Fruit fly (Drosophila melanogaster) whole organism, embryonic: ENCODE results near the gene erm.
A peak's percentile ranks its signal among the peaks of the same experiment; 100 is the strongest.

Experiments used
- Adf1 ChIP-seq: fragments of 200-800 bp; sonication (Bioruptor generic); IDR thresholded peaks from 2 replicates; pipeline ENCODE4 v1.3.6; 2022; ENCODE audit warnings: missing biosample characterization, missing genetic modification characterization
- Asciz ChIP-seq: fragments of 200-800 bp; sonication (Bioruptor generic); optimal IDR thresholded peaks from 2 replicates; lab custom pipeline; 2017; ENCODE audit warnings: missing biosample characterization, mild to moderate bottlenecking, missing genetic modification characterization, missing genetic modification reagents
- Atf3 ChIP-seq: fragments of 200-800 bp; sonication (Bioruptor generic); optimal IDR thresholded peaks from 3 replicates; lab custom pipeline; 2016; ENCODE audit warnings: missing biosample characterization, missing genetic modification characterization
- BEAF-32 ChIP-seq: fragments of 200-800 bp; sonication (Bioruptor generic); optimal IDR thresholded peaks from 3 replicates; lab custom pipeline; 2017; ENCODE audit warnings: missing biosample characterization, missing genetic modification characterization, mild to moderate bottlenecking, moderate library complexity, missing genetic modification reagents
- Bteb2 ChIP-seq: fragments of 200-800 bp; sonication (Bioruptor generic); optimal IDR thresholded peaks from 2 replicates; lab custom pipeline; 2016; ENCODE audit warnings: missing biosample characterization, missing genetic modification characterization
- CG10431 ChIP-seq: fragments of 200-800 bp; sonication (Bioruptor generic); optimal IDR thresholded peaks from 3 replicates; lab custom pipeline; 2018; ENCODE audit warnings: missing biosample characterization, mild to moderate bottlenecking, missing genetic modification characterization
- CG11695 ChIP-seq: fragments of 200-800 bp; sonication (Bioruptor generic); IDR thresholded peaks from 3 replicates; pipeline ENCODE4 v1.3.6; 2022; ENCODE audit warnings: missing biosample characterization, missing genetic modification characterization
- CG1233 ChIP-seq: fragments of 200-800 bp; sonication (Bioruptor generic); optimal IDR thresholded peaks from 4 replicates; lab custom pipeline; 2018; ENCODE audit warnings: missing biosample characterization, mild to moderate bottlenecking, missing genetic modification characterization
- CG1832 ChIP-seq: fragments of 200-800 bp; sonication (Bioruptor generic); optimal IDR thresholded peaks from 2 replicates; lab custom pipeline; 2017; ENCODE audit warnings: missing biosample characterization, mild to moderate bottlenecking, missing genetic modification characterization, inconsistent platforms
- CG2116 ChIP-seq: fragments of 200-800 bp; sonication (Bioruptor generic); optimal IDR thresholded peaks from 3 replicates; lab custom pipeline; 2018; ENCODE audit warnings: missing biosample characterization, mild to moderate bottlenecking, missing genetic modification characterization
- CG2120 ChIP-seq: fragments of 200-800 bp; sonication (Bioruptor generic); optimal IDR thresholded peaks from 3 replicates; lab custom pipeline; 2016; ENCODE audit warnings: missing biosample characterization, missing genetic modification characterization
- CG2129 ChIP-seq: fragments of 200-800 bp; sonication (Bioruptor generic); IDR thresholded peaks from 2 replicates; pipeline ENCODE4 v1.3.6; 2022; ENCODE audit warnings: missing biosample characterization, missing genetic modification characterization; ENCODE audit not compliant: partially characterized antibody
- CG30431 ChIP-seq: fragments of 200-800 bp; sonication (Bioruptor generic); optimal IDR thresholded peaks from 2 replicates; lab custom pipeline; 2017; ENCODE audit warnings: missing biosample characterization, missing genetic modification characterization
- CG32767 ChIP-seq: fragments of 200-800 bp; sonication (Bioruptor generic); IDR thresholded peaks from 2 replicates; pipeline ENCODE4 v1.3.6; 2022; ENCODE audit warnings: missing biosample characterization, missing genetic modification characterization
- CG42726 ChIP-seq: fragments of 200-800 bp; sonication (Bioruptor generic); IDR thresholded peaks from 2 replicates; pipeline ENCODE4 v1.3.6; 2022; ENCODE audit warnings: missing biosample characterization, missing genetic modification characterization; ENCODE audit not compliant: partially characterized antibody
- CG5180 ChIP-seq: fragments of 200-800 bp; sonication (Bioruptor generic); optimal IDR thresholded peaks from 3 replicates; lab custom pipeline; 2017; ENCODE audit warnings: missing biosample characterization, missing genetic modification characterization, mild to moderate bottlenecking, moderate library complexity, missing genetic modification reagents
- CG6791 ChIP-seq: fragments of 200-800 bp; sonication (Bioruptor generic); IDR thresholded peaks from 3 replicates; pipeline ENCODE4 v1.3.6; 2022; ENCODE audit warnings: missing biosample characterization, missing genetic modification characterization; ENCODE audit not compliant: partially characterized antibody
- CG7963 ChIP-seq: fragments of 200-800 bp; sonication (Bioruptor generic); IDR thresholded peaks from 3 replicates; pipeline ENCODE4 v1.3.6; 2022; ENCODE audit warnings: missing biosample characterization, missing genetic modification characterization; ENCODE audit not compliant: partially characterized antibody
- CG8290 ChIP-seq, 3 experiments: fragments of 200-800 bp; sonication (Bioruptor generic); optimal IDR thresholded peaks; 2 replicates each; lab custom pipeline; 2016 to 2019; ENCODE audit warnings: missing biosample characterization in 3 of 3, missing genetic modification characterization in 3 of 3, mild to moderate bottlenecking in 2 of 3, moderate library complexity in 1 of 3
- CG8765 ChIP-seq: fragments of 200-800 bp; sonication (Bioruptor generic); IDR thresholded peaks from 2 replicates; pipeline ENCODE4 v1.3.6; 2022; ENCODE audit warnings: missing biosample characterization, missing genetic modification characterization
- D19B ChIP-seq: fragments of 200-800 bp; sonication (Bioruptor generic); optimal IDR thresholded peaks from 2 replicates; lab custom pipeline; 2017; ENCODE audit warnings: missing biosample characterization, mild to moderate bottlenecking, missing genetic modification characterization
- Dek ChIP-seq: fragments of 200-800 bp; sonication (Bioruptor generic); optimal IDR thresholded peaks from 3 replicates; lab custom pipeline; 2019; ENCODE audit warnings: missing biosample characterization, mild to moderate bottlenecking, missing genetic modification characterization, moderate library complexity
- Dll ChIP-seq: fragments of 200-800 bp; sonication (Bioruptor generic); IDR thresholded peaks from 4 replicates; pipeline ENCODE4 v1.3.6; 2022; ENCODE audit warnings: missing biosample characterization, missing genetic modification characterization; ENCODE audit not compliant: partially characterized antibody
- Fer3 ChIP-seq: fragments of 200-800 bp; sonication (Bioruptor generic); optimal IDR thresholded peaks from 2 replicates; lab custom pipeline; 2018; ENCODE audit warnings: missing biosample characterization, mild to moderate bottlenecking, missing genetic modification characterization, moderate library complexity
- HLH4C ChIP-seq: fragments of 200-800 bp; sonication (Bioruptor generic); IDR thresholded peaks from 3 replicates; pipeline ENCODE4 v1.3.6; 2022; ENCODE audit warnings: missing biosample characterization, missing genetic modification characterization; ENCODE audit not compliant: partially characterized antibody
- Hr51 ChIP-seq, 2 experiments: fragments of 200-800 bp; sonication (Bioruptor generic); optimal IDR thresholded peaks; 2 replicates in 1 of 2; 3 replicates in 1 of 2; lab custom pipeline; 2016 to 2018; ENCODE audit warnings: missing biosample characterization in 2 of 2, missing genetic modification characterization in 2 of 2, mild to moderate bottlenecking in 1 of 2, moderate library complexity in 1 of 2
- MESR4 ChIP-seq: fragments of 200-800 bp; sonication (Bioruptor generic); optimal IDR thresholded peaks from 2 replicates; lab custom pipeline; 2018; ENCODE audit warnings: missing biosample characterization, mild to moderate bottlenecking, missing genetic modification characterization, moderate library complexity
- Rx ChIP-seq: fragments of 200-800 bp; sonication (Bioruptor generic); IDR thresholded peaks from 2 replicates; pipeline ENCODE4 v1.3.6; 2022; ENCODE audit warnings: missing biosample characterization, missing genetic modification characterization
- Sry-δ ChIP-seq: fragments of 200-800 bp; sonication (Bioruptor generic); optimal IDR thresholded peaks from 2 replicates; lab custom pipeline; 2016; ENCODE audit warnings: missing biosample characterization, missing genetic modification characterization
- Ssrp ChIP-seq: fragments of 200-800 bp; sonication (Bioruptor generic); optimal IDR thresholded peaks from 2 replicates; lab custom pipeline; 2018; ENCODE audit warnings: missing biosample characterization, mild to moderate bottlenecking, missing genetic modification characterization, moderate library complexity
- bbx ChIP-seq: fragments of 200-800 bp; sonication (Bioruptor generic); IDR thresholded peaks from 2 replicates; pipeline ENCODE4 v1.3.6; 2022; ENCODE audit warnings: missing biosample characterization, missing genetic modification characterization; ENCODE audit not compliant: partially characterized antibody
- croc ChIP-seq: fragments of 200-800 bp; sonication (Bioruptor generic); conservative IDR thresholded peaks from 3 replicates; pipeline ENCODE4 v1.3.6; 2022; ENCODE audit warnings: missing biosample characterization, missing genetic modification characterization
- cwo ChIP-seq: fragments of 200-800 bp; sonication (Bioruptor generic); optimal IDR thresholded peaks from 3 replicates; lab custom pipeline; 2017; ENCODE audit warnings: missing biosample characterization, missing genetic modification characterization, mild to moderate bottlenecking, moderate library complexity, missing genetic modification reagents
- dpn ChIP-seq, 2 experiments: fragments of 200-800 bp; sonication (Bioruptor generic); optimal IDR thresholded peaks; 3 replicates each; lab custom pipeline; 2016; ENCODE audit warnings: missing biosample characterization in 2 of 2, missing genetic modification characterization in 2 of 2
- fru ChIP-seq: fragments of >200 bp; optimal IDR thresholded peaks from 2 replicates; lab custom pipeline; 2017
- hth ChIP-seq: fragments of >200 bp; optimal IDR thresholded peaks from 2 replicates; lab custom pipeline; 2017; ENCODE audit warnings: inconsistent platforms
- lov ChIP-seq, 2 experiments: fragments of 200-800 bp in 1 of 2; fragments of >200 bp in 1 of 2; sonication (Bioruptor generic) in 1 of 2; IDR thresholded peaks in 1 of 2; optimal IDR thresholded peaks in 1 of 2; 2 replicates in 1 of 2; 3 replicates in 1 of 2; pipeline versions ENCODE4 v1.3.6 to Lab custom; 2017 to 2022; ENCODE audit warnings: missing biosample characterization in 1 of 2, missing genetic modification characterization in 1 of 2
- maf-S ChIP-seq: fragments of 200-800 bp; sonication (Bioruptor generic); optimal IDR thresholded peaks from 2 replicates; lab custom pipeline; 2016; ENCODE audit warnings: missing biosample characterization, missing genetic modification characterization
- onecut ChIP-seq: fragments of 200-800 bp; sonication (Bioruptor generic); IDR thresholded peaks from 2 replicates; pipeline ENCODE4 v1.3.6; 2022; ENCODE audit warnings: missing biosample characterization, missing genetic modification characterization
- pzg ChIP-seq: fragments of 200-800 bp; sonication (Bioruptor generic); optimal IDR thresholded peaks from 3 replicates; lab custom pipeline; 2018; ENCODE audit warnings: missing biosample characterization, mild to moderate bottlenecking, missing genetic modification characterization, moderate library complexity
- row ChIP-seq: fragments of 200-800 bp; sonication (Bioruptor generic); IDR thresholded peaks from 3 replicates; pipeline ENCODE4 v1.3.6; 2022; ENCODE audit warnings: missing biosample characterization, missing genetic modification characterization
- slbo ChIP-seq: fragments of 200-800 bp; sonication (Bioruptor generic); IDR thresholded peaks from 2 replicates; pipeline ENCODE4 v1.3.6; 2022; ENCODE audit warnings: missing biosample characterization, missing genetic modification characterization
- sqz ChIP-seq: fragments of 200-800 bp; sonication (Bioruptor generic); optimal IDR thresholded peaks from 3 replicates; lab custom pipeline; 2018; ENCODE audit warnings: missing biosample characterization, mild to moderate bottlenecking, missing genetic modification characterization
- stwl ChIP-seq: fragments of 200-800 bp; sonication (Bioruptor generic); optimal IDR thresholded peaks from 3 replicates; lab custom pipeline; 2018; ENCODE audit warnings: missing biosample characterization, mild to moderate bottlenecking, missing genetic modification characterization, moderate library complexity
- trh ChIP-seq: fragments of 200-800 bp; sonication (Bioruptor generic); optimal IDR thresholded peaks from 2 replicates; lab custom pipeline; 2016; ENCODE audit warnings: missing biosample characterization, missing genetic modification characterization
- unc-4 ChIP-seq: fragments of 200-800 bp; sonication (Bioruptor generic); IDR thresholded peaks from 2 replicates; pipeline ENCODE4 v1.3.6; 2022; ENCODE audit warnings: missing biosample characterization, missing genetic modification characterization; ENCODE audit not compliant: partially characterized antibody
- zen ChIP-seq: fragments of 200-800 bp; sonication (Bioruptor generic); optimal IDR thresholded peaks from 3 replicates; lab custom pipeline; 2018; ENCODE audit warnings: missing biosample characterization, mild to moderate bottlenecking, missing genetic modification characterization, moderate library complexity

erm gene

dm6 chr2L:1981726-1982367, 11.7 kb upstream of the erm start, which contains the start of gene CG7289 (continued):
- peak; percentile 75 for TF ChIP-seq stwl (tag; lab: Kevin White, UChicago)
- TF ChIP-seq trh (GFP tag; lab: Kevin White, UChicago): no peak
- no peak for TF ChIP-seq lov (optimal IDR thresholded peaks at IDR 0.05; lab: Kevin White, UChicago)
- no peak for TF ChIP-seq lov (GFP tag; IDR thresholded peaks at IDR 0.05; lab: Robert Waterston, UW)
- no peak for TF ChIP-seq zen (tag; lab: Kevin White, UChicago)
- TF ChIP-seq CG5180 (GFP tag; lab: Kevin White, UChicago): no peak
- TF ChIP-seq hth (lab: Kevin White, UChicago): no peak
- no peak for TF ChIP-seq Dek (tag; lab: Kevin White, UChicago)
- TF ChIP-seq CG42726 (GFP tag; lab: Robert Waterston, UW): 0 out of 2 replicates have a peak, but pooled peaks have one; percentile 20
- no peak for TF ChIP-seq CG10431 (GFP tag; lab: Kevin White, UChicago)
- TF ChIP-seq CG7963 (GFP tag; lab: Robert Waterston, UW): peak; percentile 52; the same call in 1 of the 3 replicates
- TF ChIP-seq MESR4: peak; percentile 53
- TF ChIP-seq Atf3 (GFP tag; lab: Kevin White, UChicago): no peak
- no peak for TF ChIP-seq CG8765
- TF ChIP-seq Ssrp (tag; lab: Kevin White, UChicago): no peak
- TF ChIP-seq CG8290 (GFP tag; optimal IDR thresholded peaks at IDR 0.05; lab: Kevin White, UChicago): no peak
- TF ChIP-seq CG8290 (tag; optimal IDR thresholded peaks at IDR 0.05; lab: Kevin White, UChicago): peak in 1 of 2 experiments; percentile 35
- no peak for TF ChIP-seq fru
- no peak for TF ChIP-seq croc (GFP tag; lab: Robert Waterston, UW)
- peak; percentile 46 for TF ChIP-seq CG2120 (GFP tag; lab: Kevin White, UChicago)
- no peak for TF ChIP-seq Hr51 (GFP tag; optimal IDR thresholded peaks at IDR 0.05; lab: Kevin White, UChicago)
- no peak for TF ChIP-seq Bteb2
- TF ChIP-seq BEAF-32: peak; percentile 67
- TF ChIP-seq CG6791 (GFP tag; lab: Robert Waterston, UW): peak; percentile 81
- peak; percentile 49 for TF ChIP-seq bbx (GFP tag; lab: Robert Waterston, UW)
- peak; percentile 57; the same call in 2 of the 3 replicates for TF ChIP-seq HLH4C (GFP tag; lab: Robert Waterston, UW)
- TF ChIP-seq slbo: peak; percentile 40; the same call in 1 of the 2 replicates
- TF ChIP-seq CG32767 (GFP tag; lab: Robert Waterston, UW): no peak
- no peak for TF ChIP-seq CG30431
- TF ChIP-seq row (GFP tag; lab: Robert Waterston, UW): peak; percentile 70
- peak; percentile 46 for TF ChIP-seq CG2116
- no peak for TF ChIP-seq cwo (GFP tag; lab: Kevin White, UChicago)
- peak in 1 of 2 experiments; percentile 28 for TF ChIP-seq dpn (GFP tag; optimal IDR thresholded peaks at IDR 0.05; lab: Kevin White, UChicago)
- TF ChIP-seq D19B (GFP tag; lab: Kevin White, UChicago): peak; percentile 99
- no peak for TF ChIP-seq onecut
- peak; percentile 60 for TF ChIP-seq unc-4

DNA sequence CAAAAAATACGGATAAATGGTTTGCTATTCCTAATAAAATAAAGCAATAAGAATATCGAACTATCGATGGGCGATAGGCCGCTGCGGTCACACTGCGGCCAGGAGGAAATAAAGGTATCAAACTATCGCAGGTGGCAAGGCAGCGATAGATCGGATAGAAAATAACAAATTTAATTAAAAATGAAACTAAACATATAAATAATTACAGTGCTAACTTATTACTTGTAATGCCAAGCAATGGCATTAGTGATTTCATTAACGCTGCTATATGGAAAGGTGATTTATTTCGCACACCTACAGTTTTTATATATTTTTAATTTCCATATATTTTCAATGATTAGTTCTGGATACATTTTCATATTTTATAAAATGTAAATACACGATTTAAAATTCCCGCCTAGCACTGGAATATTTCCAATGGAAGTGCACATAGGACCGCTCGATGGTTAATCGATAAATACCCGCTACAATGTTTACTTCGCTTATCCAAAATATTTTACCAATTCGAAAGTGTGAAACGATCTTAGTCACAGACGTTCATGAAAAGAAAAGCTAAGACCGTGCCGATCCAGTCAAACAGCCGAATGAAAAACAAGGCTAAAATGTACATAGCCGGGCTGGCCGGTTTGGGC, 10.7 kb upstream of the erm start, which contains the start of the genes CG15356 and CG15362:
TSS of gene CG15356 (minus strand) at position 48 of the 632 bp plus-strand sequence.
TSS of gene CG15362 (plus strand) at position 469 of the 632 bp plus-strand sequence.
- TF ChIP-seq Asciz (GFP tag; lab: Kevin White, UChicago): no peak
- TF ChIP-seq CG1233 (GFP tag; lab: Kevin White, UChicago): peak; percentile 19
- TF ChIP-seq Dll: peak; percentile 98
- no peak for TF ChIP-seq CG1832 (GFP tag; lab: Kevin White, UChicago)
- TF ChIP-seq CG11695: 0 out of 3 replicates have a peak, but pooled peaks have one; percentile 20
- TF ChIP-seq MESR4: no peak
- TF ChIP-seq Rx: no peak
- TF ChIP-seq pzg (GFP tag; lab: Kevin White, UChicago): peak; percentile 82
- TF ChIP-seq Sry-δ: peak; percentile 85
- TF ChIP-seq Adf1 (GFP tag; lab: Robert Waterston, UW): peak; percentile 25; the same call in 1 of the 2 replicates
- no peak for TF ChIP-seq sqz
- TF ChIP-seq CG2129 (GFP tag; lab: Robert Waterston, UW): peak; percentile 94
- TF ChIP-seq maf-S (GFP tag; lab: Kevin White, UChicago): no peak
- peak; percentile 29 for TF ChIP-seq Fer3 (tag; lab: Kevin White, UChicago)
